Worm (Caenorhabditis elegans): ENCODE measurements around the gene eat-3.

DNA sequence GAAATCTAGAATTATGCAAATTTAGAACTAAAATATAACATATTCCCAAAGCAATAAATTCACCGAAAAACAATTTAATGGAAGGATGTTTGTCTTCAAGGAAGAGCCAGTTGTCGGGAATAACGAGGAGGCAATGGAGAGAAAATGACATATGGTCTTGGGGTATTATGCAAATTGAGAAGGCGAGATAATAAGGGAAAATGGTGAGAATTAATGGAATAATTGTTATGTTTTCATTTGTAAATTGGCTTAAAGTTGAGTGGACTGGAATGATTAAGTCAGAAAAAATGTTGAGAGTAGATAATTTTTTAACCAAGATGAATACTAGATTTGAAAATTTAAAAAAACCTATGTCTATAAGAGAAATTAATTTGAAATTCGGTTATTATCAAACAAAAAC is 19.8 kb upstream of the eat-3 start:
- TF ChIP-seq W03F9.2 (tag; optimal IDR thresholded peaks at IDR 0.05) (no peak), dao-5 (tag; optimal IDR thresholded peaks at IDR 0.05) (no peak), him-1 (tag; optimal IDR thresholded peaks at IDR 0.05) (no peak)
